Fruit fly (Drosophila melanogaster): ENCODE results near the gene CG33062.

DNA sequence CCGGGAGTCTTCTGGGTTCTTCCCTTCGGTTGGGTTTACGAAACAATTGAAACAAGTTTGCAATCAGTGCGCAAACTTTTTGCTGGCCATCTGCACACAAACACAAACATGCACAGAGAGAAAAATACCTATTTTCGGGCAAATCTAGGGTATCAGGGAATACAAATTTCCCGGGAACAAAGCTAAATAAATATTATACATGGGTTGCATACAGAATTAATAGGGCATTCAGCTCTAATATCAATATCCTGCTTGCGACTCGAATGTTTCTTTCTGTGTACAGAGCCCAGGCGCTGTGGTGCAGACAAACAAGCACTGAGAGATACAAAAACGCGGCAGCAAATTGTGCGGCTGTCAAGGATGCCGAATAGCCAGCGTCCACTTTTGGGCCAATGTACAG is 2.2 kb downstream of the CG33062 start:
- no peak for TF ChIP-seq rn (GFP tag; IDR thresholded peaks at IDR 0.05)
- TF ChIP-seq CG8301 (tag; optimal IDR thresholded peaks at IDR 0.05): no peak
- no peak for TF ChIP-seq CG32121 (GFP tag; IDR thresholded peaks at IDR 0.05)
- peak; percentile 26 for TF ChIP-seq CG8159 (tag; optimal IDR thresholded peaks at IDR 0.05)
- TF ChIP-seq fd96Ca (GFP tag; IDR thresholded peaks at IDR 0.05): no peak
- TF ChIP-seq CG14655 (GFP tag; optimal IDR thresholded peaks at IDR 0.05): no peak
- TF ChIP-seq Ets98B (GFP tag; IDR thresholded peaks at IDR 0.05): no peak
- TF ChIP-seq CG15710 (tag; optimal IDR thresholded peaks at IDR 0.05): peak; percentile 22

All from whole organism, pupa.